Worm (Caenorhabditis elegans) whole organism, L1 larva: Measurements from ENCODE around the gene nhr-30.

ENCODE experiments used
- Y116A8C.19 ChIP-seq: sonication (generic microtip); optimal IDR thresholded peaks from 2 replicates; lab custom pipeline; 2016; ENCODE audit warnings: missing compliant biosample characterization, missing genetic modification characterization, borderline replicate concordance
- ces-1 ChIP-seq: fragments of 150-350 bp; optimal IDR thresholded peaks from 2 replicates; lab custom pipeline; 2014; ENCODE audit warnings: missing biosample characterization, missing genetic modification reagents, missing genetic modification characterization
- egl-13 ChIP-seq: sonication (generic microtip); optimal IDR thresholded peaks from 2 replicates; lab custom pipeline; 2016; ENCODE audit warnings: missing genotype, missing genetic modification reagents, missing genetic modification characterization, missing compliant biosample characterization
- ets-5 ChIP-seq: fragments of 200-800 bp; sonication (Bioruptor generic); IDR thresholded peaks from 2 replicates; pipeline ENCODE4 v1.3.6; 2022; ENCODE audit warnings: missing genetic modification characterization, missing compliant biosample characterization
- fkh-10 ChIP-seq: sonication (generic microtip); optimal IDR thresholded peaks from 2 replicates; lab custom pipeline; 2017; ENCODE audit warnings: missing biosample characterization, missing genetic modification reagents, missing genetic modification characterization
- hlh-4 ChIP-seq: sonication (generic microtip); optimal IDR thresholded peaks from 2 replicates; lab custom pipeline; 2016; ENCODE audit warnings: mild to moderate bottlenecking, missing genetic modification characterization, missing compliant biosample characterization
- lin-13 ChIP-seq: fragments of 150-350 bp; optimal IDR thresholded peaks from 2 replicates; lab custom pipeline; 2014; ENCODE audit warnings: missing biosample characterization, missing genetic modification reagents, missing genetic modification characterization
- lin-39 ChIP-seq: fragments of 150-350 bp; optimal IDR thresholded peaks from 2 replicates; lab custom pipeline; 2014; ENCODE audit warnings: missing biosample characterization, missing genetic modification reagents, missing genetic modification characterization
- lir-3 ChIP-seq: sonication (generic microtip); optimal IDR thresholded peaks from 2 replicates; lab custom pipeline; 2016; ENCODE audit warnings: mild to moderate bottlenecking, missing genetic modification characterization, moderate library complexity, missing compliant biosample characterization; ENCODE audit not compliant: poor library complexity
- mdl-1 ChIP-seq, 2 experiments: fragments of 150-350 bp; optimal IDR thresholded peaks; 2 replicates each; lab custom pipeline; 2014 to 2017; ENCODE audit warnings: missing biosample characterization in 2 of 2, missing genetic modification characterization in 2 of 2, inconsistent platforms in 1 of 2
- nhr-12 ChIP-seq: sonication (generic microtip); optimal IDR thresholded peaks from 2 replicates; lab custom pipeline; 2017; ENCODE audit warnings: missing biosample characterization, missing genetic modification characterization
- rnt-1 ChIP-seq: sonication (generic microtip); optimal IDR thresholded peaks from 2 replicates; lab custom pipeline; 2016; ENCODE audit warnings: mild to moderate bottlenecking, missing genetic modification characterization, moderate library complexity, missing compliant biosample characterization
- unc-62 ChIP-seq: fragments of 150-350 bp; optimal IDR thresholded peaks from 2 replicates; lab custom pipeline; 2014; ENCODE audit warnings: missing biosample characterization, missing genetic modification reagents, missing genetic modification characterization

DNA sequence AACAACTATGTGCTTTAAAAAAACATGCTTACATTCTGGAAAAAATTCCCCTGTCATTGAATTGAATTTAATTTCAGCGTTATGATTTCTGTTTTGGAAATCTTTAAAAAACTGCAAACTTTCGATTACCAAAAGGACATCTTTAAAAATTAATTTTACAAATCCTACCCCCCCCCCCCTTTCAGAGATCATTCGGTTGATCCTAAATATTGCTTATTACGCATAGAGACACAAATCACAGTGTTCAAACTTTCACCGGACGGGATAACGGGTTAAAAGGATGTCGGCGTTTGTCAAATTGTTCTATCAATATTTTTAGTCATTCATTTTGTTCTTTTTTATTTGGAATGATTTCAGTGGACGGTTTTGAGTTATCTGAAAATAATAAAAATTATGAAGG, 11.7 kb upstream of the nhr-30 start, which contains the start of gene C25E10.4:
- no peak for TF ChIP-seq ces-1
- no peak for TF ChIP-seq Y116A8C.19 (tag; lab: Kevin White, UChicago)
- no peak for TF ChIP-seq unc-62 (GFP tag; lab: Kevin White, UChicago)
- TF ChIP-seq fkh-10 (GFP tag; lab: Kevin White, UChicago), result no peak
- no peak for TF ChIP-seq ets-5 (GFP tag; lab: Robert Waterston, UW)
- TF ChIP-seq lir-3 (tag; lab: Kevin White, UChicago), result no peak
- no peak for TF ChIP-seq hlh-4
- TF ChIP-seq nhr-12, result no peak
- no peak for TF ChIP-seq mdl-1 (tag; optimal IDR thresholded peaks at IDR 0.05; lab: Kevin White, UChicago)
- no peak for TF ChIP-seq rnt-1
- TF ChIP-seq lin-13, result no peak
- TF ChIP-seq egl-13 (tag; lab: Kevin White, UChicago), result no peak
- no peak for TF ChIP-seq lin-39
